Worm (Caenorhabditis elegans): Measurements from ENCODE around the gene C27C12.1.

DNA sequence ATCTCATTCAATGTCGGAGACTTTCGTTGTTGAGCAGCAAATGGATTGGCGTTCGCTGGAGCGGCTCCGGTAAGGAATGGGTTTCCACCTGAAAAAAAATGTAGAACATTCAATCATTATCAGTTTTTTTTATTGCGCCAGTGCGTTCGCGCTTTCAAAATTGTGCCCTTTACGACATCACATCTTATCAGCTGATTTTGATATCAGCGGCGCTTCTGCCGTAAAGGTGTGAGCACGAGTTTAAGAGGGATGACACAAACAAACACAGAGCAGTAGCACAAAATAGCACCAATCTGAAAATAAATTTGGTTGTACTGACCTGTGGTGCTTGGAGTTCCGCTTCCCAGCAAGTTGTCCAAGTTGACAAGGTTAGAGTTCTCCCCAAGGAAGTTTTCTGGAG is 36.8 kb downstream of the C27C12.1 start:
- TF ChIP-seq ama-1 (optimal IDR thresholded peaks at IDR 0.05) (no peak), tbx-2 (tag; optimal IDR thresholded peaks at IDR 0.05) (no peak), pha-4 (tag; optimal IDR thresholded peaks at IDR 0.05) (no peak), elt-4 (tag; optimal IDR thresholded peaks at IDR 0.05) (no peak), pat-9 (tag; optimal IDR thresholded peaks at IDR 0.05) (no peak), pag-3 (tag; optimal IDR thresholded peaks at IDR 0.05; ENCODE audit: borderline replicate concordance) (no peak), hlh-30 (tag; optimal IDR thresholded peaks at IDR 0.05; ENCODE audit: insufficient read depth) (no peak)
